Worm (Caenorhabditis elegans): ENCODE data around the gene F23F1.2.

DNA sequence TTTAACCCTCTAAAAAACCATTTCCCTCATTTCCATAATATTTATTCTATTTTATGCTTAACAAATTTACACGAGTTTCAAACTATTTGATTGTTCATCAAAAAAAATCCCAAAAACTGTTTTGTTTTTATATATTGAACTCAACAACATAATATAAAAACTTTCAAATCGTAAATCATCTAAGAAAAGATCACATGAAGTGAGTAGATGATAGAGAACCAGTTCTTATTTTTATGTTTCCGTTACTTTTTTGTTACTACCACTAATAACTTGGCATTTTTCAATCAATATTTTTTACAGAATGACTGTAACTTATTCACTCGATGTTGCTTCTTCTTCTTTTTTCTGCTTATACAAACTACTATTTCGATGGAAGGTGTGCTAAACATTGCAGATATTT lies 21.3 kb upstream of the F23F1.2 start, which contains the start of gene best-3:
- TF ChIP-seq fos-1 (tag; optimal IDR thresholded peaks at IDR 0.05) = no peak
- no peak for TF ChIP-seq nhr-10 (tag; optimal IDR thresholded peaks at IDR 0.05)
- no peak for TF ChIP-seq R02D3.7 (tag; optimal IDR thresholded peaks at IDR 0.05)
- no peak for TF ChIP-seq nhr-11 (tag; optimal IDR thresholded peaks at IDR 0.05)
- TF ChIP-seq nhr-6 (tag; optimal IDR thresholded peaks at IDR 0.05) = no peak
- no peak for TF ChIP-seq tra-1 (GFP tag; IDR thresholded peaks at IDR 0.05)
- TF ChIP-seq pha-4 (GFP tag; IDR thresholded peaks at IDR 0.05) = no peak
- TF ChIP-seq pha-4 (tag; optimal IDR thresholded peaks at IDR 0.05) = no peak
- TF ChIP-seq ama-1 (optimal IDR thresholded peaks at IDR 0.05) = no peak
- TF ChIP-seq nhr-28 (tag; optimal IDR thresholded peaks at IDR 0.05) = no peak

Data from whole organism, L4 larva.